Worm (Caenorhabditis elegans): Measurements from ENCODE around the gene Y62H9A.16.

- TF ChIP-seq dao-5 (tag; optimal IDR thresholded peaks at IDR 0.05) (no peak), him-1 (tag; optimal IDR thresholded peaks at IDR 0.05) (no peak)
Observed at ce11 chrX:11916705-11917104, 1.4 kb upstream of the Y62H9A.16 start, which contains the start of gene Y62H9A.13.

Data from whole organism, L4/young adult.